Worm (Caenorhabditis elegans): ENCODE measurements around the gene cdc-50.B.

cdc-50.B gene

DNA sequence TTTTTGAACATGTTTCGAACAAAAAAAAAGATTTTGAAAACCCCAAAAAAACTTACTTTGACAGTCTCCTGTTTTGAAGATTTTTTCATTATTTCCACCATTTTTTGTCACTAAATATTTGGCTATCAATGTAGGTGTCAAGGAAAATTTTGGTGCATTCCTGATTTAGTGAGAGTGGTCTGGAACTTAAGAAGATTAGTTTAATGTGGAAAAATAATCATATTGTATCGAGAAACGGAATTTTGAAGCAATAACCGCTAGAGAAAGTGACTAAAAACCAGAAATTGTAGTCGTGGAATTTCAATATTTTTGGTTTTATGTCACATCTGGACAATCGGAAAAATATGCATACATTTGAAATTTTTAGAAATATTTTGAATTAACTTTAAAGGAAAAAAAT lies 2.8 kb upstream of the cdc-50.B start, which contains the start of the genes F20C5.11 and klp-11:
Gene F20C5.11 (minus strand): TSS at position 101 of the 400 bp plus-strand sequence.
Gene klp-11 (minus strand): TSS at position 171 of the 400 bp plus-strand sequence.
- no peak for TF ChIP-seq odd-2 (tag; optimal IDR thresholded peaks at IDR 0.05)
- no peak for TF ChIP-seq eyg-1 (tag; optimal IDR thresholded peaks at IDR 0.05)
- no peak for TF ChIP-seq nhr-232 (tag; optimal IDR thresholded peaks at IDR 0.05)
- no peak for TF ChIP-seq ceh-22 (tag; optimal IDR thresholded peaks at IDR 0.05)
- no peak for TF ChIP-seq ceh-6 (GFP tag; optimal IDR thresholded peaks at IDR 0.05)
- TF ChIP-seq Y22D7AL.16 (tag; optimal IDR thresholded peaks at IDR 0.05) = no peak
- no peak for TF ChIP-seq dmd-4 (tag; optimal IDR thresholded peaks at IDR 0.05; ENCODE audit: borderline replicate concordance)
- no peak for TF ChIP-seq tbx-7 (tag; optimal IDR thresholded peaks at IDR 0.05)
- TF ChIP-seq rnt-1 (tag; optimal IDR thresholded peaks at IDR 0.05) = no peak
- TF ChIP-seq ahr-1 (tag; optimal IDR thresholded peaks at IDR 0.05) = no peak
- TF ChIP-seq tbx-2 (tag; optimal IDR thresholded peaks at IDR 0.05) = no peak
- TF ChIP-seq K09A11.1 (tag; optimal IDR thresholded peaks at IDR 0.05; ENCODE audit: insufficient read depth) = no peak
- TF ChIP-seq pqm-1 (tag; optimal IDR thresholded peaks at IDR 0.05) = no peak
- no peak for TF ChIP-seq syd-9 (tag; optimal IDR thresholded peaks at IDR 0.05)

DNA sequence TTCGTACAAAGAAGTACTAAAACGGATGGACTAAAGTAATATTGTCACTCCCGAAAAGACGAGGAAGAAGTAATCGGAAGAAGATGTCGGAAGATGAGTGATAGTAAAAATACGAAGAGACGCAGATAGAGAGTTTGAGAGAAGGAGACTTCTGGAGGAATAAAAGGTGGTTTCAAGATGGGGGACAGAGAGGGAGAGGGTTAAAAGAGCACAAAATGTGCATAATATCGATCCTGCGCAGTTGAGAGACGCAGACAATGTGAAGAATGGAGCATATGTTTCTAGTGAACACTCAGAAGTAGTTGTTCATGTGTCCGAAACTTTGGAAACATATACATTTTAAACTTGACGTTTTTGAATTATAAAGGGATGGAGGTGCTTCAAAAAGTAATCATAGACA lies 2.2 kb upstream of the cdc-50.B start:
- TF ChIP-seq odd-2 (tag; optimal IDR thresholded peaks at IDR 0.05) (no peak), tbx-2 (tag; optimal IDR thresholded peaks at IDR 0.05) (peak; percentile 44), unc-86 (tag; optimal IDR thresholded peaks at IDR 0.05) (no peak), pros-1 (tag; optimal IDR thresholded peaks at IDR 0.05) (no peak), unc-42 (tag; optimal IDR thresholded peaks at IDR 0.05) (peak; percentile 84), fax-1 (tag; optimal IDR thresholded peaks at IDR 0.05) (no peak), ceh-18 (tag; optimal IDR thresholded peaks at IDR 0.05) (peak; percentile 20), fkh-10 (GFP tag; optimal IDR thresholded peaks at IDR 0.05) (no peak), tbx-7 (tag; optimal IDR thresholded peaks at IDR 0.05) (no peak), Y22D7AL.16 (tag; optimal IDR thresholded peaks at IDR 0.05) (no peak), ceh-31 (tag; optimal IDR thresholded peaks at IDR 0.05) (peak; percentile 82), sox-2 (GFP tag; IDR thresholded peaks at IDR 0.05) (no peak), ceh-19 (GFP tag; optimal IDR thresholded peaks at IDR 0.05) (no peak), T23F11.4 (GFP tag; optimal IDR thresholded peaks at IDR 0.05) (no peak), hlh-8 (tag; optimal IDR thresholded peaks at IDR 0.05) (peak; percentile 69), zip-5 (tag; optimal IDR thresholded peaks at IDR 0.05) (no peak), nfya-1 (tag; optimal IDR thresholded peaks at IDR 0.05) (peak; percentile 52), elt-4 (tag; optimal IDR thresholded peaks at IDR 0.05) (no peak), ceh-48 (tag; optimal IDR thresholded peaks at IDR 0.05) (peak; percentile 92), pha-4 (tag; optimal IDR thresholded peaks at IDR 0.05) (no peak), madf-2 (tag; optimal IDR thresholded peaks at IDR 0.05) (no peak), ceh-34 (tag; optimal IDR thresholded peaks at IDR 0.05) (peak; percentile 49), ceh-24 (tag; optimal IDR thresholded peaks at IDR 0.05) (no peak), ref-2 (tag; optimal IDR thresholded peaks at IDR 0.05) (no peak), ceh-2 (tag; optimal IDR thresholded peaks at IDR 0.05) (no peak), pha-2 (tag; optimal IDR thresholded peaks at IDR 0.05) (no peak), lim-6 (tag; optimal IDR thresholded peaks at IDR 0.05) (no peak), npax-4 (tag; optimal IDR thresholded peaks at IDR 0.05) (no peak), ceh-22 (tag; optimal IDR thresholded peaks at IDR 0.05) (no peak)

- TF ChIP-seq sox-4 (tag; optimal IDR thresholded peaks at IDR 0.05) (no peak), mec-3 (tag; optimal IDR thresholded peaks at IDR 0.05; ENCODE audit: borderline replicate concordance) (no peak)
Observed at ce11 chrIV:8769539-8769938, 4.9 kb downstream of the cdc-50.B start, which contains the start of gene F20C5.5. TSS of gene F20C5.5 (minus strand) at chrIV:8769639.
